Fruit fly (Drosophila melanogaster): ENCODE measurements around the gene CG4582.

DNA sequence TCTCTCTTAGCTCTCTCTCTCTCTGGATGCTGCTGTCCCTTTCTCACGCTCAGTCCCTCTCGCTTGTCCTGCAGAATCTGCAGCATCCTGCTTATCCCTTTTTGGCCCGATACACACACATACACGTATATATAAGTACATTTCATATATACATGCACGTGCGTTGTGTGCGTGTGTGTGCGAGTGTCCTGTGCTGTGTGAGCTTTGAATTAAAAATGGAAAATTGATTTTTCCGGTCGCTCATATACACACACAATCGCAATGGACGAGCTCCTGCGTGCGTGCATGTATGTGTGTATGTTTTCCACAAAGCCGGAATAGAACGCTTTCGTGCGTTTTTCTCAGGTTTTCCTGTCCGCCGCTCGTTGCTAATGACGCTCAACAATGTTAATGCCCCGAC, 5.5 kb upstream of the CG4582 start:
- no peak for TF ChIP-seq CG4360 (GFP tag; IDR thresholded peaks at IDR 0.05)
- TF ChIP-seq run (tag; optimal IDR thresholded peaks at IDR 0.05) = no peak
- TF ChIP-seq tx (GFP tag; optimal IDR thresholded peaks at IDR 0.05) = no peak
- TF ChIP-seq CG18764 (GFP tag; optimal IDR thresholded peaks at IDR 0.05) = no peak
- TF ChIP-seq psq (GFP tag; optimal IDR thresholded peaks at IDR 0.05) = no peak
- no peak for TF ChIP-seq CG13296 (GFP tag; optimal IDR thresholded peaks at IDR 0.05)
- TF ChIP-seq Ravus (GFP tag; IDR thresholded peaks at IDR 0.05) = no peak
- no peak for TF ChIP-seq kni (GFP tag; optimal IDR thresholded peaks at IDR 0.05)
- TF ChIP-seq Bdp1 (GFP tag; optimal IDR thresholded peaks at IDR 0.05) = no peak
- TF ChIP-seq Dad (GFP tag; optimal IDR thresholded peaks at IDR 0.05) = no peak
- TF ChIP-seq CG4730 (GFP tag; IDR thresholded peaks at IDR 0.05) = no peak
